Worm (Caenorhabditis elegans) whole organism, young adult: ENCODE measurements around the gene C27F2.9.

ENCODE experiments used
- B0019.2 ChIP-seq: fragments of 200-800 bp; sonication (Bioruptor generic); conservative IDR thresholded peaks from 2 replicates; pipeline ENCODE4 v1.3.6; 2022; ENCODE audit warnings: missing genetic modification reagents, missing genetic modification characterization, missing compliant biosample characterization
- B0035.1 ChIP-seq: sonication (generic microtip); optimal IDR thresholded peaks from 2 replicates; lab custom pipeline; 2016; ENCODE audit warnings: missing genetic modification characterization, mild to moderate bottlenecking, missing compliant biosample characterization, missing genotype, missing genetic modification reagents
- F33H1.4 ChIP-seq: fragments of 200-800 bp; sonication (Bioruptor generic); IDR thresholded peaks from 2 replicates; pipeline ENCODE4 v1.3.6; 2022; ENCODE audit warnings: missing genetic modification reagents, missing genetic modification characterization, missing compliant biosample characterization
- F37B4.10 ChIP-seq: fragments of 200-800 bp; sonication (Bioruptor generic); IDR thresholded peaks from 2 replicates; pipeline ENCODE4 v1.3.6; 2022; ENCODE audit warnings: missing genetic modification characterization, missing compliant biosample characterization
- F39B2.1 ChIP-seq: fragments of 200-800 bp; sonication (Bioruptor generic); IDR thresholded peaks from 2 replicates; pipeline ENCODE4 v1.3.6; 2022; ENCODE audit warnings: missing genetic modification reagents, missing genetic modification characterization, missing compliant biosample characterization
- F57A8.1 ChIP-seq: fragments of 200-800 bp; sonication (Bioruptor generic); optimal IDR thresholded peaks from 2 replicates; lab custom pipeline; 2018; ENCODE audit warnings: mild to moderate bottlenecking, missing genetic modification characterization, moderate library complexity, missing compliant biosample characterization
- Y56A3A.18 ChIP-seq: fragments of 200-800 bp; sonication (Bioruptor generic); IDR thresholded peaks from 2 replicates; pipeline ENCODE4 v1.3.6; 2022; ENCODE audit warnings: missing genetic modification reagents, missing genetic modification characterization, missing compliant biosample characterization
- Y95B8A.8 ChIP-seq: fragments of 200-800 bp; sonication (Bioruptor generic); IDR thresholded peaks from 2 replicates; pipeline ENCODE4 v1.3.6; 2022; ENCODE audit warnings: missing genetic modification reagents, missing genetic modification characterization, missing compliant biosample characterization
- ama-1 ChIP-seq, 3 experiments: fragments of 150-350 bp in 1 of 3; sonication (generic microtip) in 2 of 3; optimal IDR thresholded peaks; 2 replicates each; lab custom pipeline; 2014 to 2018; ENCODE audit warnings: missing biosample characterization in 2 of 3, missing genetic modification characterization in 2 of 3, missing genetic modification reagents in 2 of 3
- aptf-2 ChIP-seq: fragments of 200-800 bp; sonication (Bioruptor generic); conservative IDR thresholded peaks from 2 replicates; pipeline ENCODE4 v1.3.6; 2022; ENCODE audit warnings: missing genetic modification reagents, missing genetic modification characterization, missing compliant biosample characterization
- athp-1 ChIP-seq: sonication (generic microtip); optimal IDR thresholded peaks from 2 replicates; lab custom pipeline; 2017; ENCODE audit warnings: mild to moderate bottlenecking, missing genetic modification characterization, missing compliant biosample characterization
- attf-3 ChIP-seq: fragments of 200-800 bp; sonication (Bioruptor generic); conservative IDR thresholded peaks from 2 replicates; pipeline ENCODE4 v1.3.6; 2022; ENCODE audit warnings: missing genetic modification reagents, missing genetic modification characterization, missing compliant biosample characterization
- attf-5 ChIP-seq: fragments of 200-800 bp; sonication (Bioruptor generic); optimal IDR thresholded peaks from 2 replicates; lab custom pipeline; 2018; ENCODE audit warnings: mild to moderate bottlenecking, missing genetic modification characterization, missing compliant biosample characterization
- bed-2 ChIP-seq: fragments of 200-800 bp; sonication (Bioruptor generic); IDR thresholded peaks from 2 replicates; pipeline ENCODE4 v1.3.6; 2022; ENCODE audit warnings: missing genetic modification reagents, missing genetic modification characterization, missing compliant biosample characterization
- ccch-3 ChIP-seq: fragments of 200-800 bp; sonication (Bioruptor generic); optimal IDR thresholded peaks from 2 replicates; lab custom pipeline; 2018; ENCODE audit warnings: mild to moderate bottlenecking, missing genetic modification characterization, missing compliant biosample characterization
- ceh-27 ChIP-seq: fragments of 200-800 bp; sonication (Bioruptor generic); optimal IDR thresholded peaks from 2 replicates; lab custom pipeline; 2018; ENCODE audit warnings: mild to moderate bottlenecking, missing genetic modification characterization, moderate library complexity, missing compliant biosample characterization
- ceh-79 ChIP-seq: sonication (generic microtip); optimal IDR thresholded peaks from 2 replicates; lab custom pipeline; 2017; ENCODE audit warnings: mild to moderate bottlenecking, missing genetic modification characterization, missing compliant biosample characterization
- efl-1 ChIP-seq: fragments of 150-350 bp; optimal IDR thresholded peaks from 2 replicates; lab custom pipeline; 2014; ENCODE audit warnings: missing biosample characterization, missing genetic modification reagents, missing genetic modification characterization
- egl-18 ChIP-seq: fragments of 200-800 bp; sonication (Bioruptor generic); IDR thresholded peaks from 2 replicates; pipeline ENCODE4 v1.3.6; 2022; ENCODE audit warnings: missing genetic modification reagents, missing genetic modification characterization, missing compliant biosample characterization
- egl-44 ChIP-seq: fragments of 200-800 bp; sonication (Bioruptor generic); IDR thresholded peaks from 2 replicates; pipeline ENCODE4 v1.3.6; 2022; ENCODE audit warnings: missing genetic modification reagents, missing genetic modification characterization, missing compliant biosample characterization
- ets-4 ChIP-seq: fragments of 200-800 bp; sonication (Bioruptor generic); optimal IDR thresholded peaks from 2 replicates; lab custom pipeline; 2018; ENCODE audit warnings: mild to moderate bottlenecking, missing genetic modification characterization, missing compliant biosample characterization
- gei-17 ChIP-seq: fragments of 200-800 bp; sonication (Bioruptor generic); optimal IDR thresholded peaks from 2 replicates; lab custom pipeline; 2018; ENCODE audit warnings: mild to moderate bottlenecking, missing genetic modification characterization, missing compliant biosample characterization
- hlh-12 ChIP-seq: sonication (generic microtip); optimal IDR thresholded peaks from 2 replicates; lab custom pipeline; 2016; ENCODE audit warnings: missing genetic modification characterization, missing compliant biosample characterization
- hlh-26 ChIP-seq: fragments of 200-800 bp; sonication (Bioruptor generic); conservative IDR thresholded peaks from 2 replicates; pipeline ENCODE4 v1.3.6; 2022; ENCODE audit warnings: missing genetic modification reagents, missing genetic modification characterization, missing compliant biosample characterization
- hmg-20 ChIP-seq: fragments of 200-800 bp; sonication (Bioruptor generic); IDR thresholded peaks from 2 replicates; pipeline ENCODE4 v1.3.6; 2022; ENCODE audit warnings: missing genetic modification reagents, missing genetic modification characterization, missing compliant biosample characterization
- hrde-1 ChIP-seq: sonication (generic microtip); optimal IDR thresholded peaks from 2 replicates; lab custom pipeline; 2016; ENCODE audit warnings: missing genetic modification characterization, mild to moderate bottlenecking, missing compliant biosample characterization, moderate library complexity, missing genotype, missing genetic modification reagents, borderline replicate concordance
- lin-35 ChIP-seq, 3 experiments: fragments of 150-350 bp in 2 of 3; sonication (generic microtip) in 1 of 3; optimal IDR thresholded peaks; 2 replicates each; lab custom pipeline; 2014 to 2018; ENCODE audit warnings: missing biosample characterization in 3 of 3, missing genetic modification characterization in 3 of 3, missing genetic modification reagents in 3 of 3
- lir-1 ChIP-seq: fragments of 200-800 bp; sonication (Bioruptor generic); conservative IDR thresholded peaks from 2 replicates; pipeline ENCODE4 v1.3.6; 2022; ENCODE audit warnings: missing genetic modification reagents, missing genetic modification characterization, missing compliant biosample characterization
- lsl-1 ChIP-seq: fragments of 200-800 bp; sonication (Bioruptor generic); optimal IDR thresholded peaks from 2 replicates; lab custom pipeline; 2018; ENCODE audit warnings: mild to moderate bottlenecking, missing genetic modification characterization, moderate library complexity, missing compliant biosample characterization
- madf-3 ChIP-seq: fragments of 200-800 bp; sonication (Bioruptor generic); IDR thresholded peaks from 2 replicates; pipeline ENCODE4 v1.3.6; 2022; ENCODE audit warnings: missing genetic modification reagents, missing genetic modification characterization, missing compliant biosample characterization
- madf-6 ChIP-seq: fragments of 200-800 bp; sonication (Bioruptor generic); IDR thresholded peaks from 2 replicates; pipeline ENCODE4 v1.3.6; 2022; ENCODE audit warnings: missing genetic modification reagents, missing genetic modification characterization, missing compliant biosample characterization
- mcd-1 ChIP-seq: fragments of 200-800 bp; sonication (Bioruptor generic); IDR thresholded peaks from 2 replicates; pipeline ENCODE4 v1.3.6; 2022; ENCODE audit warnings: missing genetic modification reagents, missing genetic modification characterization, missing compliant biosample characterization
- nfya-2 ChIP-seq: fragments of 200-800 bp; sonication (Bioruptor generic); IDR thresholded peaks from 2 replicates; pipeline ENCODE4 v1.3.6; 2022; ENCODE audit warnings: missing genetic modification reagents, missing genetic modification characterization, missing compliant biosample characterization
- nhr-179 ChIP-seq: sonication (generic microtip); optimal IDR thresholded peaks from 2 replicates; lab custom pipeline; 2016; ENCODE audit warnings: mild to moderate bottlenecking, missing genetic modification characterization, missing compliant biosample characterization
- rcor-1 ChIP-seq: fragments of 200-800 bp; sonication (Bioruptor generic); IDR thresholded peaks from 2 replicates; pipeline ENCODE4 v1.3.6; 2022; ENCODE audit warnings: missing genetic modification reagents, missing genetic modification characterization, missing compliant biosample characterization
- rpc-1 ChIP-seq, 2 experiments: fragments of 150-350 bp in 1 of 2; sonication (generic microtip) in 1 of 2; optimal IDR thresholded peaks; 2 replicates each; lab custom pipeline; 2014 to 2018; ENCODE audit warnings: missing biosample characterization in 1 of 2, missing genetic modification characterization in 1 of 2, missing genetic modification reagents in 1 of 2, missing genotype in 1 of 2
- sdz-38 ChIP-seq: sonication (generic microtip); optimal IDR thresholded peaks from 2 replicates; lab custom pipeline; 2016; ENCODE audit warnings: missing genotype, missing genetic modification characterization, missing compliant biosample characterization
- sea-2 ChIP-seq: fragments of 200-800 bp; sonication (Bioruptor generic); IDR thresholded peaks from 2 replicates; pipeline ENCODE4 v1.3.6; 2022; ENCODE audit warnings: missing genetic modification characterization, missing compliant biosample characterization
- snpc-4 ChIP-seq, 5 experiments: fragments of 150-350 bp in 1 of 5; sonication (generic microtip) in 4 of 5; optimal IDR thresholded peaks; 2 replicates each; lab custom pipeline; 2014 to 2018; ENCODE audit warnings: missing genetic modification characterization in 5 of 5, missing biosample characterization in 3 of 5, antibody characterized with exemption in 2 of 5, mild to moderate bottlenecking in 2 of 5, missing compliant biosample characterization in 2 of 5, missing genotype in 2 of 5, moderate library complexity in 2 of 5, missing genetic modification reagents in 1 of 5
- tlf-1 ChIP-seq: fragments of 200-800 bp; sonication (Bioruptor generic); optimal IDR thresholded peaks from 2 replicates; lab custom pipeline; 2018; ENCODE audit warnings: mild to moderate bottlenecking, missing genetic modification characterization, missing compliant biosample characterization
- zim-3 ChIP-seq: sonication (generic microtip); optimal IDR thresholded peaks from 2 replicates; lab custom pipeline; 2017; ENCODE audit warnings: mild to moderate bottlenecking, missing genetic modification characterization, moderate library complexity, missing compliant biosample characterization

Gene C27F2.9

ce11 chrIII:4934896-4935628 is 27.8 kb downstream of the C27F2.9 start, which contains the start of gene mrps-18C:
Gene mrps-18C (plus strand): TSS chrIII:4935578.
- peak; percentile 92 for TF ChIP-seq attf-3
- TF ChIP-seq F39B2.1 (GFP tag; lab: Robert Waterston, UW): no peak
- peak; percentile 4 for TF ChIP-seq efl-1
- TF ChIP-seq, all 124 proteins: peak for 2

- TF ChIP-seq nfya-2 (GFP tag; lab: Robert Waterston, UW): no peak
- TF ChIP-seq lsl-1 (GFP tag; lab: Kevin White, UChicago): peak; percentile 66
- peak; percentile 56; the same call in 1 of the 2 replicates for TF ChIP-seq F33H1.4 (GFP tag; lab: Robert Waterston, UW)
These were observed 30.6 kb downstream of the C27F2.9 start, which contains the start of the genes C26E6.12 and eri-9 for ce11 chrIII:4932203-4932699. Gene C26E6.12 (minus strand): TSS chrIII:4932253. Gene eri-9 (plus strand): TSS chrIII:4932450.

- TF ChIP-seq lir-1 (GFP tag; lab: Robert Waterston, UW) (peak; percentile 84), bed-2 (GFP tag; lab: Robert Waterston, UW) (peak; percentile 92), ama-1 (optimal IDR thresholded peaks at IDR 0.05; lab: Kevin White, UChicago) (no peak), ama-1 (GFP tag; optimal IDR thresholded peaks at IDR 0.05; lab: Kevin White, UChicago) (no peak), hlh-12 (tag; lab: Kevin White, UChicago) (no peak), ceh-27 (GFP tag; lab: Kevin White, UChicago) (peak; percentile 88), athp-1 (tag; lab: Kevin White, UChicago) (peak; percentile 75), B0019.2 (GFP tag; lab: Robert Waterston, UW) (peak; percentile 72), sdz-38 (tag; lab: Kevin White, UChicago) (no peak), hlh-26 (no peak), lin-35 (GFP tag; optimal IDR thresholded peaks at IDR 0.05; lab: Kevin White, UChicago) (peak; percentile 29 to 89 (median 79)), sea-2 (GFP tag; lab: Robert Waterston, UW) (no peak), ceh-79 (no peak), rpc-1 (optimal IDR thresholded peaks at IDR 0.05; lab: Kevin White, UChicago) (no peak), rpc-1 (tag; optimal IDR thresholded peaks at IDR 0.05; lab: Kevin White, UChicago) (no peak), madf-6 (GFP tag; lab: Robert Waterston, UW) (peak; percentile 88), F33H1.4 (GFP tag; lab: Robert Waterston, UW) (peak; percentile 76), nhr-179 (tag; lab: Kevin White, UChicago) (no peak), efl-1 (peak; percentile 92), hrde-1 (tag; lab: Kevin White, UChicago) (peak; percentile 45), egl-18 (GFP tag; lab: Robert Waterston, UW) (no peak), ets-4 (GFP tag; lab: Kevin White, UChicago) (no peak), ccch-3 (no peak), hmg-20 (GFP tag; lab: Robert Waterston, UW) (no peak), egl-44 (GFP tag; lab: Robert Waterston, UW) (peak; percentile 69; the same call in 1 of the 2 replicates), F57A8.1 (no peak), F37B4.10 (GFP tag; lab: Robert Waterston, UW) (no peak), Y56A3A.18 (GFP tag; lab: Robert Waterston, UW) (no peak), B0035.1 (tag; lab: Kevin White, UChicago) (no peak), gei-17 (GFP tag; lab: Kevin White, UChicago) (no peak), aptf-2 (GFP tag; lab: Robert Waterston, UW) (0 out of 2 replicates have a peak, but pooled peaks have one; percentile 41), zim-3 (no peak), tlf-1 (GFP tag; lab: Kevin White, UChicago) (peak; percentile 77), madf-3 (GFP tag; lab: Robert Waterston, UW) (peak; percentile 89), mcd-1 (GFP tag; lab: Robert Waterston, UW) (peak; percentile 83), attf-5 (GFP tag; lab: Kevin White, UChicago) (peak; percentile 91), Y95B8A.8 (peak; percentile 89), snpc-4 (GFP tag; optimal IDR thresholded peaks at IDR 0.05; lab: Kevin White, UChicago) (peak; percentile 16), snpc-4 (tag; optimal IDR thresholded peaks at IDR 0.05; lab: Kevin White, UChicago) (peak in 1 of 4 experiments; percentile 37), rcor-1 (GFP tag; lab: Robert Waterston, UW) (peak; percentile 81)
These were observed 32.6 kb downstream of the C27F2.9 start, which contains the start of gene set-2 for ce11 chrIII:4930154-4930679. Gene set-2 (minus strand): TSS chrIII:4930204.
